Worm (Caenorhabditis elegans) whole organism, L1 larva: ENCODE measurements around the gene str-28.

Source experiments
- alr-1 ChIP-seq: fragments of 200-800 bp; sonication (Bioruptor generic); optimal IDR thresholded peaks from 2 replicates; lab custom pipeline; 2018; ENCODE audit warnings: borderline replicate concordance, mild to moderate bottlenecking, missing genetic modification characterization, missing compliant biosample characterization
- dsc-1 ChIP-seq: sonication (generic microtip); optimal IDR thresholded peaks from 2 replicates; lab custom pipeline; 2016; ENCODE audit warnings: mild to moderate bottlenecking, missing genetic modification characterization, missing compliant biosample characterization
- fkh-8 ChIP-seq: sonication (generic microtip); optimal IDR thresholded peaks from 2 replicates; lab custom pipeline; 2016; ENCODE audit warnings: mild to moderate bottlenecking, missing genetic modification characterization, missing compliant biosample characterization
- lin-13 ChIP-seq: fragments of 150-350 bp; optimal IDR thresholded peaks from 2 replicates; lab custom pipeline; 2014; ENCODE audit warnings: missing biosample characterization, missing genetic modification reagents, missing genetic modification characterization
- lsy-2 ChIP-seq, 2 experiments: fragments of 150-350 bp; optimal IDR thresholded peaks; 2 replicates each; lab custom pipeline; 2014; ENCODE audit warnings: missing biosample characterization in 2 of 2, missing genetic modification characterization in 2 of 2
- mdl-1 ChIP-seq, 2 experiments: fragments of 150-350 bp; optimal IDR thresholded peaks; 2 replicates each; lab custom pipeline; 2014 to 2017; ENCODE audit warnings: missing biosample characterization in 2 of 2, missing genetic modification characterization in 2 of 2, inconsistent platforms in 1 of 2
- unc-62 ChIP-seq: fragments of 150-350 bp; optimal IDR thresholded peaks from 2 replicates; lab custom pipeline; 2014; ENCODE audit warnings: missing biosample characterization, missing genetic modification reagents, missing genetic modification characterization

DNA sequence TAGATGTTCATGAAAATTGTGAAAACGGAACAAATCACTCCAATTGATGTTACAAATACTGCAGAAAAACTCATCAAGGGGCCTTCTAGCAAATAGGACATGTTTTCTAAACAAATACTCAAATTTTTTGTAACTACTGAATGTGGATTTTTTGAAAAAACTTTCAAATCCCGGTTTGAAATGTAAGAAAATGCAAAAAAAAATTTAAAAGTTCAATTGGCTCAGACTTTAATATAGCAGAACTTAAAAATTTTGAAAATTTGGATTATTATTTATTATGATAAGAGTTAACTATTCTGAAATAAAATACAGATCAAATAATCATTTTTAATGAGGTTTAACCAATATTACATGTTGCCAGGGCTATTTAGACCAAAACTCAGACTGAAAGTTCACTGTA lies 17.6 kb upstream of the str-28 start, which contains the start of gene srbc-9:
- TF ChIP-seq lsy-2 (tag; optimal IDR thresholded peaks at IDR 0.05; lab: Kevin White, UChicago) (no peak), dsc-1 (tag; lab: Kevin White, UChicago) (no peak), lin-13 (GFP tag; lab: Kevin White, UChicago) (no peak), alr-1 (tag; lab: Kevin White, UChicago) (no peak), mdl-1 (tag; optimal IDR thresholded peaks at IDR 0.05; lab: Kevin White, UChicago) (no peak), fkh-8 (tag; lab: Kevin White, UChicago) (no peak), unc-62 (GFP tag; lab: Kevin White, UChicago) (no peak)
